Worm (Caenorhabditis elegans) whole organism, midembryonic: Measurements from ENCODE around the gene hil-4.

ENCODE experiments used
- T22C8.4 ChIP-seq: fragments of 200-800 bp; sonication (Bioruptor generic); IDR thresholded peaks from 2 replicates; pipeline ENCODE4 v1.3.6; 2022; ENCODE audit warnings: missing genetic modification characterization, missing compliant biosample characterization
- cog-1 ChIP-seq: sonication (generic microtip); optimal IDR thresholded peaks from 2 replicates; lab custom pipeline; 2016; ENCODE audit warnings: missing genetic modification characterization, missing compliant biosample characterization
- flt-1 ChIP-seq: fragments of 200-800 bp; sonication (Bioruptor generic); IDR thresholded peaks from 2 replicates; pipeline ENCODE4 v1.3.6; 2022; ENCODE audit warnings: missing genetic modification characterization, missing compliant biosample characterization
- med-1 ChIP-seq: sonication (generic microtip); optimal IDR thresholded peaks from 2 replicates; lab custom pipeline; 2017; ENCODE audit warnings: missing genetic modification characterization, mild to moderate bottlenecking, missing compliant biosample characterization, antibody characterized with exemption, missing genetic modification reagents; ENCODE audit not compliant: insufficient read depth
- ref-1 ChIP-seq: fragments of 200-800 bp; sonication (Bioruptor generic); conservative IDR thresholded peaks from 2 replicates; pipeline ENCODE4 v1.3.6; 2022; ENCODE audit warnings: missing genetic modification reagents, missing genetic modification characterization, missing compliant biosample characterization
- tab-1 ChIP-seq: fragments of 200-800 bp; sonication (Bioruptor generic); IDR thresholded peaks from 2 replicates; pipeline ENCODE4 v1.3.6; 2022; ENCODE audit warnings: missing genetic modification characterization, missing compliant biosample characterization
- ztf-23 ChIP-seq: fragments of 200-800 bp; sonication (Bioruptor generic); IDR thresholded peaks from 2 replicates; pipeline ENCODE4 v1.3.6; 2022; ENCODE audit warnings: missing genetic modification reagents, missing genetic modification characterization, missing compliant biosample characterization

DNA sequence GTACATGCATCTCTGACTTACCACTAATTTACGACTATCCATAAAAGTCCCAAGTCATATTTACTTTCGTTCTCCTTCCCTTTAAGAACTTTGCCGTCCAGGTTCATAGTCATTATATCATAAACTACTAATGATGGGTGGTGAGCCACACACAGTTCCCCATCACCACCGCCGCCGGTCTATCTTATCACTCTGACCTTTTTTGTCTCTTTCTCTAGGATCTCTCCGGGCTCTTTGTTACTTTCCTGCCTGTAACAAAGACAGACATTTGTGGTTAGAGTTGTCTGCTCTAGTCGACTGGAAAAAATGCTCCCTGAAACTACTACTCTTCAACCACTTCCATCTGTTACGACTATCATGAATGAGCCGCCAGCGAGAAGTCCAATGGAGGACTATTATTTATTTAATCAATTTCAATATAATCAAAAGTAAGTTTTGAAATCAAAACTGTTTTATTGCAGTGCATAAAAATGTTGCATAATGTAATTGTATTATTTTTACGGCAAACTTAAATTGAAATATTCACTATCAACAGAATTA, 16.4 kb downstream of the hil-4 start, which contains the start of gene elt-7:
- TF ChIP-seq ref-1 (no peak), flt-1 (no peak), cog-1 (no peak), ztf-23 (GFP tag; lab: Robert Waterston, UW) (no peak), tab-1 (no peak), T22C8.4 (GFP tag; lab: Robert Waterston, UW) (no peak), med-1 (GFP tag; lab: Kevin White, UChicago) (no peak)
